Fruit fly (Drosophila melanogaster): ENCODE data around the gene CG14642.

The CG14642 gene

DNA sequence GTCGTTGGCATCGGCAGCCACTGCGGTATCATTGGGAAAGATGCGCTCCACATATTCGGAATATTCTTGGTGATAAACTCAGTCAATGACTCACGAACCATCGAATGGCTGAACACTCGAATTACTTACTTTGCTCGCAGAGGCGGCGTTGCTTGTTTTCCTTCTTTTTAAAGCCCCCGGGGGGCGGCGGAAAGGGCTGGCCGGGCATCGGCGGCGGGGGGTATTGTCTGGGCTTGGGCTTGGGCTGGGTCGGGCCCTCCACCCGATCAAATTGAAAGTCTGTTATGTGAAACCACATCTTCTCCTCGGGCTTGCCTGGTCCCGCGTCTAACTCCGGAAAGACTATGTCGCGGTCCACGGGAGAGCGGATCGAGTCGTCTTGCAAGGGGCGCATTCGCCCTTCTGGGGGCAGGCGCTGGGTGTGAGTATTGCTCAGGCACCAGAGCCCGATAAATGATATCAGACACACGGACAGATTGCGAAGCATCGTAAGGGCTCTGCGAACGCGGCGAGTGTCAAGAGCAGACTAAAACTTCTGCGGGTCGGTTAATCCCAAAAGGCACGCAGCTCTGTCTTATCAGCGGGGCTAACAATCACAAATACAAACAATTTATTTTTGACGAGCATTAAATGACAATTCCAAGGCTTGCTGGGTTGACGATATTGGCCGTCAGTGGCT lies at the start of gene CG14642:
TSS of gene CG14642 (minus strand) at position 509 of the 679 bp plus-strand sequence.
- no peak for TF ChIP-seq CG17801 (GFP tag; optimal IDR thresholded peaks at IDR 0.05; ENCODE audit: partially characterized antibody)

- TF ChIP-seq CG17801 (GFP tag; optimal IDR thresholded peaks at IDR 0.05; ENCODE audit: partially characterized antibody): no peak
Observed at dm6 chr3R:4292185-4292584, 49.7 kb upstream of the CG14642 start.

DNA sequence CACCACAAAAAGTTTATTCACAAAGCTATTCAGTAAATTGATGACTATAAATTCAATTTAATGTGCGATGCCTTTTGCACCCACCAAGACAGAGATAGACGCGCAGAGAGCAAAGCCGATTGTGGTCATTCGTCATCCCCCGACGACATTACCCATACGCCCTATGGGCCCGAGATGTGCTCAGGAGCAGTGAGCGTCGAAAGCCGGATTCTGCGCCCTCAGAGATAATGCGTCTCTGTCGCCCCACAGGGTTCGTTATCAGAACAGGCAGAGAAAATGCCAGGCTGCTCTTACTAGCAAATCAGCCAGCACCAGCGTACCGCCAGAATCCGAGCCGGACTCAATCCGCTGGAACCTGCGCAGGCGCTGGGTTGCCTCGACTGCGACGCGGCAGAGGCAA lies 48.8 kb upstream of the CG14642 start:
- no peak for TF ChIP-seq CG17801 (GFP tag; optimal IDR thresholded peaks at IDR 0.05; ENCODE audit: partially characterized antibody)

- TF ChIP-seq CG17801 (GFP tag; optimal IDR thresholded peaks at IDR 0.05; ENCODE audit: partially characterized antibody): no peak
Observed at dm6 chr3R:4284376-4284953, 41.9 kb upstream of the CG14642 start.

dm6 chr3R:4282207-4282606 lies 39.7 kb upstream of the CG14642 start:
- TF ChIP-seq CG17801 (GFP tag; optimal IDR thresholded peaks at IDR 0.05; ENCODE audit: partially characterized antibody): no peak

DNA sequence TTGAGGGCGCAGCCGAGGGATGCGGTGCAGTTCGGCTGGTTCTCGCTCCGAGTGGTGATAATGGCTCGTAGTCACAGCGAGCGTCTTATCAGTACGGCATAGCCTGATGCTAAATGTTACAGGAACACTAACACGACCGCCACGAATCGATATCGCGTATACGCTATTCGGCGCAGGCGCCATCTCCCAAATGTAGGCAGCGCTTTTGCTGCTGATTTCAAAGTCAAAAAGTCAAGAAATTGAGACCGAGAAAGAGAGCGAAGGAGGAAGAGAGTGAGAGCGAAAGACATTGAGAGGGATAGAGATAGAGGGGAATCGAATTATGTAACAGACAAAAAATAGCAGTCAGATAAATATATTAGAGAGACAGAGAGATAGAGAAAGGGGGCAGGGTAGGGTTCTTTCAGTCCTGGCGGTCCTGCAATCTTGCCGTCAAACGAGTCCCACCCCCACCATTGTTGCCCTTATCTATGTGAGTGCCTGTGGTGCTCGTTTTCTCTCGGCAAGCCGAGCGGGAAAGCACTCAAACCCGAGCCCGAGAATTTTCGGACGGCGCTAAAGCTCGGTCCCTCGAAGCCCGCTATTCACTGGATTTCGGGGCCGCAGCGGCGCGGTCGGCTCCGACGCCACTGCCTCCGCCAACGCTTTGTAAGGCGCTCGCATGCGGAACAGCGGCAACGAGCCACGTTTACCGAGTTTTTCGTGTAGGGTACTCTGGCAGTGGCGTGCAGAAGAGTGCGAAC lies 38.8 kb upstream of the CG14642 start:
- no peak for TF ChIP-seq CG17801 (GFP tag; optimal IDR thresholded peaks at IDR 0.05; ENCODE audit: partially characterized antibody)

DNA sequence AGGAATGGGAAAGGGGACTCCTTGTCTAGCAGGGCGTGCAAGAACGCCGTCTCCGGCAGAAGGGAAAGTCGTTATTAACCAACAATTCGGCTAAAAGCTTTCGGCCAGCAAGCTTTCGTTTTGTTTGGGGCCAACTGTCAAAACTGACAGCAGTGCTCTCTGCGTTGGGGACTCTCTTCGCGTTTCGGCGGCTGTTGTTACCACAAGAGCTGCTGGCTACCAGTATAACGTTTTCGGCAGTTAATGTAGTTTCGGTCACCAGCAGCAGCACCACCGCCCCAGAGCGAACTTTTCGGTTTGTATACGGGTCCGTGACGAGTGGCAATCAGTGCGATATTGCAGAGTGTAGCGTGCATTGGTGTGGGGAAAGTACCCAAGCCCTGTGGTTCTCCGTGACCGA lies 37.5 kb upstream of the CG14642 start, which contains the start of gene cpx:
TSS of gene cpx (plus strand) at position 160 of the 400 bp plus-strand sequence.
- TF ChIP-seq CG17801 (GFP tag; optimal IDR thresholded peaks at IDR 0.05; ENCODE audit: partially characterized antibody): no peak

dm6 chr3R:4277828-4278227 lies 35.3 kb upstream of the CG14642 start, which contains the start of gene flip:
Gene flip (minus strand): TSS chr3R:4277928.
- TF ChIP-seq CG17801 (GFP tag; optimal IDR thresholded peaks at IDR 0.05; ENCODE audit: partially characterized antibody): no peak

DNA sequence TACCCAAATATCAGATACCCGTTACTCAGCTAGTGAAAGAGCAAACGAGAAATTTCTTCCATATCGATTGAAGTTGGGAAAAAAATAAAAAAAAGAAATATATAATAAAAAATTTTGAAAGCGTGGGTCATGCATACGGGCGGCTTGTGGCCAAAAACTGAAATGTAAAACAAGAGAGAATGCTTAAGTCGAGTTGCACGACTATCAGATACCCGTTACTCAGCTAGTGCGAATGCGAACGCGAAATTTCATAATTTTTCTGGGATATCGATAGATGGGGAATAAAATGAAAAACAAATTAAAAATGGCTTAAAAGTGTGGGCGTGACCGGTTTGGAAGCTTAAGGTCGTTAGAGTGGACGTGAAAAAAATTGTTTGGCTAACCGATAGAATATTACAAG lies 25.8 kb upstream of the CG14642 start:
- TF ChIP-seq CG17801 (GFP tag; optimal IDR thresholded peaks at IDR 0.05; ENCODE audit: partially characterized antibody): no peak

dm6 chr3R:4266470-4266869 lies 24.0 kb upstream of the CG14642 start, which contains the start of gene CG1092:
Gene CG1092 (plus strand): TSS chr3R:4266770.
- no peak for TF ChIP-seq CG17801 (GFP tag; optimal IDR thresholded peaks at IDR 0.05; ENCODE audit: partially characterized antibody)

DNA sequence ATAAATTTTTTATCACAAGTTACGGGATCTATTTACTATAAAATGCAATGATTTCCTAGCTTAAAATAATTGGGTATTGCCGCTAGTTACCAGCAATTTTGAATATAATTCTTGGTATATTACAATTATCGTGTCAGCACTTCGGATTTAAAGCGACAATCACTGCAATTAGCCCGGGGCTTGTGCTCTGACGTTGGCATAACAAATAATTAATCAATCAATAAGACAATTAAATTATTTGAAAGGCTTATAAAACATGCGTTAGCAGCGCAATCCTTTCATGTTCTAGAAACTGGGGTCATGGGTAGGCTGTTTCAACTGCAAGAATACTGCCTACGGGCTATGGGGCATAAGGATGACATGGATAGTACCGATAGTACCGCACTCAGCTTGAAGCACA lies 14.2 kb upstream of the CG14642 start, which contains the start of gene Or82a:
TSS of gene Or82a (plus strand) at position 301 of the 400 bp plus-strand sequence.
- TF ChIP-seq CG17801 (GFP tag; optimal IDR thresholded peaks at IDR 0.05; ENCODE audit: partially characterized antibody): no peak

DNA sequence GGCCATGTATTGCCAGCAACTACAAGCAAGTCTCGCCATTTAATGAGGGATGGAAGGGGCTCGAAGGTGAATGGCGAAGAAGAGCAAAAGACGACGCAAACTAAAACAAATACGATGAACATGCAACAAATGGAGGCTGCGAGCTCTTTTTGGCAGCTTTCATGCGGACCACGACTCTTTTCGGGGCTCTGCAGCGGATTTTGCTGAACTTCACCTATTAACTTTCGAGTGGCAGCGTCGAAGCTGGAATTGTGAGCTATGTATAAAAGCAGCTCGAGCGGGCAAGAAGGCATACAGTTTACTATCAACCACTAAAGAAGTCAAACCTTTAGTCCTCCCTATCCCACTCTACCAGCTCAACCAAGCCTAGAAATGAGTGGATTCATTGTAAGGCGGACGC lies 11.9 kb upstream of the CG14642 start, which contains the start of gene TwdlV:
TSS of gene TwdlV (plus strand) at position 301 of the 400 bp plus-strand sequence.
- no peak for TF ChIP-seq CG17801 (GFP tag; optimal IDR thresholded peaks at IDR 0.05; ENCODE audit: partially characterized antibody)

DNA sequence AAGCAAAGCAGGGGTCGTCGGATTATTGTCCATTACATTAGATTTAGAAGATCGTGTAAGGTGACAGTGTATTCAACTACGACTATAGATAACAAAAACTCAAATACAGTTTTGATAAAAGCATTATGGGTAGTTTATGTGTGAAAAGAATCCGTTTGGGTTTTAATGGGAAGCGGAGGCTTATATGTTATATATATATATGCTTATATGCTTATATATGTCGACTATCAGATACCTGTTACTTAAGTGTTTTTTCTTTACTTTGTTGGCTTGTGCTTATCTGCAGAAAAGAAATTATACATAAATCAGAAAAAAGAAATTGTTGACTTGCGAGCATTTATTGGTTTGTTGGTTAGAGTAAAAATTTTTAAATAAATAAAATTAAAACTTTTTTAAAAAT lies 10.4 kb upstream of the CG14642 start, which contains the start of gene CG14644:
TSS of gene CG14644 (minus strand) at position 101 of the 400 bp plus-strand sequence.
- TF ChIP-seq CG17801 (GFP tag; optimal IDR thresholded peaks at IDR 0.05; ENCODE audit: partially characterized antibody): no peak

DNA sequence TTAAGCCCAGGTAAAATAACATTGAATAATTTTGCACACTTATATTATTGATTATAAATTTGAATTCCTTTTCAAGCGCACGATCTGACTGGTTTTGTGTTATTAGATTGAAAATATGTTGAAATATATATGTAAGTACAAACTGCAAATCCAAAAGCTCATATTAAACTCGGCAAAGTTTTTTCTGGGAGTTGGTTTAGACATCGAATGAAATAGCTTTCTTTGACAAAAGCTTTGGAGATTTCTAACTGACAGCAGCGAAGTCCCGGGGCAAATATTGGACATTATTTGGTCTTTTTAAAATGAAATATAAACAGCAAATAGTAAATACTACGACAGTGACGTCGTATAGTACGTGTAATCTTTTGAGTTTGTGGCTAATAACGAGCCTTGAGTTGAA lies 8.7 kb upstream of the CG14642 start, which contains the start of gene TwdlG:
TSS of gene TwdlG (minus strand) at position 101 of the 400 bp plus-strand sequence.
- TF ChIP-seq CG17801 (GFP tag; optimal IDR thresholded peaks at IDR 0.05; ENCODE audit: partially characterized antibody): no peak

DNA sequence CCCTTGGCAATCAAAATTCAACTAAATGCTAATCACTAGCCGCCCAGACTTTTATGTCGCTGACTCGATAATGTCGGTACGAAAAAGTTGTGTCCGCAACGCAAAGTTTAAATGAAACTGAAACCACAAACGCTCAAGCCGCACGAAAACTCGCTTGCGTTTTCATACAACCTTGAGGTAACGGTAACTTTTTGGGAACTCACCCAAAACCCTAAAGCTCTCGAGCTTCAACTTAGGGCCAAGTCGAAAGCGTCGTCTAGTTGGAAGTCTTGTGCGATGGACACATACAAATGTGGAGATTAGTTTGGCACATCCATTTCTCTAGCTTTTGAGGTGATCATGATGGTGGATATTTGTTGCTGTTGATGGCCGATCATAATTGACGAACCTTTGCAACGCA lies 7.4 kb upstream of the CG14642 start:
- no peak for TF ChIP-seq CG17801 (GFP tag; optimal IDR thresholded peaks at IDR 0.05; ENCODE audit: partially characterized antibody)
